Fruit fly (Drosophila melanogaster): ENCODE measurements around the gene msi.

msi gene

dm6 chr3R:25555365-25556106 is 39.6 kb downstream of the msi start:
- no peak for TF ChIP-seq noc (tag; optimal IDR thresholded peaks at IDR 0.05)

- no peak for TF ChIP-seq noc (tag; optimal IDR thresholded peaks at IDR 0.05)
These were observed 43.4 kb downstream of the msi start for dm6 chr3R:25559348-25559747.

dm6 chr3R:25583079-25583478 is 67.2 kb downstream of the msi start, which contains the start of gene CG4582:
Gene CG4582 (minus strand): TSS chr3R:25583179.
- TF ChIP-seq noc (tag; optimal IDR thresholded peaks at IDR 0.05) = no peak

- no peak for TF ChIP-seq noc (tag; optimal IDR thresholded peaks at IDR 0.05)
These were observed 71.8 kb downstream of the msi start for dm6 chr3R:25587708-25588107.

- TF ChIP-seq noc (tag; optimal IDR thresholded peaks at IDR 0.05) = no peak
These were observed 72.6 kb downstream of the msi start for dm6 chr3R:25588493-25588892.

dm6 chr3R:25589168-25589567 is 73.2 kb downstream of the msi start:
- no peak for TF ChIP-seq noc (tag; optimal IDR thresholded peaks at IDR 0.05)

dm6 chr3R:25590850-25591410 is 75.0 kb downstream of the msi start:
- TF ChIP-seq noc (tag; optimal IDR thresholded peaks at IDR 0.05) = no peak

- no peak for TF ChIP-seq noc (tag; optimal IDR thresholded peaks at IDR 0.05)
These were observed 75.6 kb downstream of the msi start for dm6 chr3R:25591500-25591899.

dm6 chr3R:25594128-25594527 is 78.2 kb downstream of the msi start:
- TF ChIP-seq noc (tag; optimal IDR thresholded peaks at IDR 0.05) = no peak

- no peak for TF ChIP-seq noc (tag; optimal IDR thresholded peaks at IDR 0.05)
These were observed 80.5 kb downstream of the msi start for dm6 chr3R:25596274-25597034.

dm6 chr3R:25609027-25609426 is 93.1 kb downstream of the msi start, which contains the start of gene ymp:
Gene ymp (minus strand): TSS chr3R:25609127.
- no peak for TF ChIP-seq noc (tag; optimal IDR thresholded peaks at IDR 0.05)

dm6 chr3R:25613366-25613765 is 97.4 kb downstream of the msi start, which contains the start of gene CG5079:
Gene CG5079 (plus strand): TSS chr3R:25613666.
- TF ChIP-seq noc (tag; optimal IDR thresholded peaks at IDR 0.05) = no peak

- TF ChIP-seq noc (tag; optimal IDR thresholded peaks at IDR 0.05) = no peak
These were observed 102.2 kb downstream of the msi start, which contains the start of gene CG5071 for dm6 chr3R:25618114-25618513. Gene CG5071 (plus strand): TSS chr3R:25618414.

dm6 chr3R:25623800-25624791 is 108.2 kb downstream of the msi start, which contains the start of gene Npl4:
Gene Npl4 (minus strand): TSS chr3R:25624662.
- TF ChIP-seq noc (tag; optimal IDR thresholded peaks at IDR 0.05) = no peak

- TF ChIP-seq noc (tag; optimal IDR thresholded peaks at IDR 0.05) = no peak
These were observed 110.2 kb downstream of the msi start for dm6 chr3R:25625940-25626624.
